Fruit fly (Drosophila melanogaster): Measurements from ENCODE around the gene CG33494.

CG33494 gene

dm6 chr3R:25495072-25495471 is at the start of gene CG33494:
TSS of gene CG33494 (minus strand) at chr3R:25495161.
- TF ChIP-seq tup (GFP tag; optimal IDR thresholded peaks at IDR 0.05) (no peak), CG6791 (GFP tag; IDR thresholded peaks at IDR 0.05; ENCODE audit: partially characterized antibody) (0 out of 3 replicates have a peak, but pooled peaks have one; percentile 24), otp (GFP tag; IDR thresholded peaks at IDR 0.05) (no peak), Dfd (GFP tag; optimal IDR thresholded peaks at IDR 0.05) (peak in 1 of 2 experiments; percentile 57), Asciz (GFP tag; optimal IDR thresholded peaks at IDR 0.05) (no peak), stwl (tag; optimal IDR thresholded peaks at IDR 0.05) (peak; percentile 20), CG30020 (tag; optimal IDR thresholded peaks at IDR 0.05) (peak; percentile 86), pzg (GFP tag; optimal IDR thresholded peaks at IDR 0.05) (peak; percentile 15), emc (GFP tag; optimal IDR thresholded peaks at IDR 0.05) (no peak), pfk (GFP tag; optimal IDR thresholded peaks at IDR 0.05) (peak; percentile 59), nmo (GFP tag; optimal IDR thresholded peaks at IDR 0.05) (peak; percentile 0), Sin3A (optimal IDR thresholded peaks at IDR 0.05) (no peak), kah (GFP tag; optimal IDR thresholded peaks at IDR 0.05) (no peak), CG7357 (GFP tag; IDR thresholded peaks at IDR 0.05) (peak; percentile 79), CG1024 (GFP tag; IDR thresholded peaks at IDR 0.05) (peak; percentile 83), ssp (GFP tag; IDR thresholded peaks at IDR 0.05) (peak; percentile 95), CG1603 (tag; optimal IDR thresholded peaks at IDR 0.05) (peak; percentile 24), CG2889 (GFP tag; IDR thresholded peaks at IDR 0.05) (no peak), row (GFP tag; IDR thresholded peaks at IDR 0.05) (peak; percentile 38; the same call in 1 of the 3 replicates), Deaf1 (tag; optimal IDR thresholded peaks at IDR 0.05) (no peak), CG17802 (tag; optimal IDR thresholded peaks at IDR 0.05) (peak; percentile 68), Oli (tag; optimal IDR thresholded peaks at IDR 0.05) (no peak), CG17328 (GFP tag; IDR thresholded peaks at IDR 0.05) (no peak)

- TF ChIP-seq CG17829 (tag; optimal IDR thresholded peaks at IDR 0.05) (no peak), CG3407 (GFP tag; optimal IDR thresholded peaks at IDR 0.05) (peak; percentile 31), trh (GFP tag; optimal IDR thresholded peaks at IDR 0.05) (no peak), Hsf (GFP tag; optimal IDR thresholded peaks at IDR 0.05) (no peak), CG7271 (tag; optimal IDR thresholded peaks at IDR 0.05) (no peak), fd102C (GFP tag; optimal IDR thresholded peaks at IDR 0.05) (no peak), Hr78 (GFP tag; optimal IDR thresholded peaks at IDR 0.05) (peak in 1 of 2 experiments; percentile 1), CG10267 (tag; optimal IDR thresholded peaks at IDR 0.05) (no peak), ssp (GFP tag; IDR thresholded peaks at IDR 0.05) (no peak), Sry-β (GFP tag; optimal IDR thresholded peaks at IDR 0.05) (no peak), ERR (GFP tag; optimal IDR thresholded peaks at IDR 0.05) (no peak), CG7357 (GFP tag; IDR thresholded peaks at IDR 0.05) (no peak), Ets97D (GFP tag; optimal IDR thresholded peaks at IDR 0.05) (no peak), sug (tag; optimal IDR thresholded peaks at IDR 0.05) (no peak), shn (GFP tag; optimal IDR thresholded peaks at IDR 0.05) (no peak), Rfx (GFP tag; IDR thresholded peaks at IDR 0.05) (0 out of 2 replicates have a peak, but pooled peaks have one; percentile 10), Med (GFP tag) (peak; percentile 82), Six4 (GFP tag; optimal IDR thresholded peaks at IDR 0.05) (no peak), p53 (GFP tag; optimal IDR thresholded peaks at IDR 0.05) (no peak), CG13775 (GFP tag; optimal IDR thresholded peaks at IDR 0.05) (no peak), CG16863 (GFP tag; optimal IDR thresholded peaks at IDR 0.05) (no peak), Fer2 (tag; optimal IDR thresholded peaks at IDR 0.05) (no peak), CG18476 (GFP tag; optimal IDR thresholded peaks at IDR 0.05) (no peak), CG8281 (tag; optimal IDR thresholded peaks at IDR 0.05) (peak; percentile 8), gcm2 (GFP tag; optimal IDR thresholded peaks at IDR 0.05) (no peak), ewg (GFP tag; optimal IDR thresholded peaks at IDR 0.05) (no peak), Ada2b (GFP tag; IDR thresholded peaks at IDR 0.05) (no peak), Kr (GFP tag; optimal IDR thresholded peaks at IDR 0.05) (no peak), Elba2 (GFP tag; optimal IDR thresholded peaks at IDR 0.05) (no peak)
These were observed 48.8 kb upstream of the CG33494 start for dm6 chr3R:25543565-25544317.
